Fruit fly (Drosophila melanogaster) whole organism, adult: ENCODE results near the gene Arl2.

Experiments used
- CG11617 ChIP-seq: fragments of 200-800 bp; sonication (Bioruptor generic); optimal IDR thresholded peaks from 2 replicates; lab custom pipeline; 2017; ENCODE audit warnings: mild to moderate bottlenecking, missing biosample characterization, missing genetic modification reagents, missing genetic modification characterization
- CG12768 ChIP-seq: fragments of 200-800 bp; sonication (Bioruptor generic); optimal IDR thresholded peaks from 2 replicates; lab custom pipeline; 2017; ENCODE audit warnings: missing biosample characterization, missing genetic modification characterization, mild to moderate bottlenecking, moderate library complexity, missing genetic modification reagents
- CG1620 ChIP-seq: fragments of 200-800 bp; sonication (Bioruptor generic); optimal IDR thresholded peaks from 2 replicates; lab custom pipeline; 2016; ENCODE audit warnings: missing biosample characterization, missing genetic modification characterization
- CG33017 ChIP-seq: fragments of 200-800 bp; sonication (Bioruptor generic); optimal IDR thresholded peaks from 2 replicates; lab custom pipeline; 2018; ENCODE audit warnings: missing biosample characterization, mild to moderate bottlenecking, missing genetic modification characterization, moderate library complexity
- CG5204 ChIP-seq: fragments of 200-800 bp; sonication (Bioruptor generic); optimal IDR thresholded peaks from 2 replicates; lab custom pipeline; 2016; ENCODE audit warnings: missing biosample characterization, missing genetic modification characterization
- Clk ChIP-seq: fragments of 200-800 bp; sonication (Bioruptor generic); optimal IDR thresholded peaks from 2 replicates; lab custom pipeline; 2017; ENCODE audit warnings: missing biosample characterization, missing genetic modification characterization
- Crg-1 ChIP-seq: fragments of 200-800 bp; sonication (Bioruptor generic); optimal IDR thresholded peaks from 2 replicates; lab custom pipeline; 2016; ENCODE audit warnings: missing biosample characterization, missing genetic modification characterization
- Hr96 ChIP-seq: fragments of 200-800 bp; sonication (Bioruptor generic); optimal IDR thresholded peaks from 2 replicates; lab custom pipeline; 2016; ENCODE audit warnings: missing biosample characterization, missing genetic modification characterization
- Mnt ChIP-seq: fragments of 200-800 bp; sonication (Bioruptor generic); optimal IDR thresholded peaks from 2 replicates; lab custom pipeline; 2016; ENCODE audit warnings: missing biosample characterization, mild to moderate bottlenecking, missing genetic modification characterization
- bab1 ChIP-seq: fragments of 200-800 bp; sonication (Bioruptor generic); optimal IDR thresholded peaks from 3 replicates; lab custom pipeline; 2019; ENCODE audit warnings: missing biosample characterization, mild to moderate bottlenecking, missing genetic modification characterization, moderate library complexity
- cnc ChIP-seq, 2 experiments: fragments of >200 bp; optimal IDR thresholded peaks; 2 replicates each; lab custom pipeline; 2017
- ovo ChIP-seq: fragments of 200-800 bp; sonication (Bioruptor generic); optimal IDR thresholded peaks from 2 replicates; lab custom pipeline; 2016; ENCODE audit warnings: missing biosample characterization, missing genetic modification characterization
- tj ChIP-seq: fragments of 200-800 bp; sonication (Bioruptor generic); optimal IDR thresholded peaks from 3 replicates; lab custom pipeline; 2017; ENCODE audit warnings: missing biosample characterization, mild to moderate bottlenecking, missing genetic modification characterization, moderate library complexity
- toe ChIP-seq: fragments of 200-800 bp; sonication (Bioruptor generic); optimal IDR thresholded peaks from 2 replicates; lab custom pipeline; 2016; ENCODE audit warnings: missing biosample characterization, missing genetic modification characterization

- no peak for TF ChIP-seq bab1 (GFP tag; lab: Kevin White, UChicago)
- TF ChIP-seq CG12768 (GFP tag; lab: Kevin White, UChicago): no peak
- TF ChIP-seq Clk (GFP tag; lab: Kevin White, UChicago): no peak
- TF ChIP-seq Hr96 (GFP tag; lab: Kevin White, UChicago): no peak
- TF ChIP-seq CG1620 (GFP tag; lab: Kevin White, UChicago): no peak
- no peak for TF ChIP-seq tj (GFP tag; lab: Kevin White, UChicago)
- TF ChIP-seq cnc (optimal IDR thresholded peaks at IDR 0.05; lab: Kevin White, UChicago): no peak
- no peak for TF ChIP-seq CG5204 (GFP tag; lab: Kevin White, UChicago)
- no peak for TF ChIP-seq Mnt (GFP tag; lab: Kevin White, UChicago)
- no peak for TF ChIP-seq CG33017 (tag; lab: Kevin White, UChicago)
- TF ChIP-seq toe (GFP tag; lab: Kevin White, UChicago): no peak
- no peak for TF ChIP-seq ovo (GFP tag; lab: Kevin White, UChicago)
- TF ChIP-seq Crg-1 (GFP tag; lab: Kevin White, UChicago): no peak
- no peak for TF ChIP-seq CG11617 (GFP tag; lab: Kevin White, UChicago)
Measured at dm6 chr3R:8310678-8311077, 30.2 kb upstream of the Arl2 start, which contains the start of gene CG11693.
